Fruit fly (Drosophila melanogaster) whole organism, embryonic: ENCODE measurements around the gene CG13088.

Experiments used
- Aef1 ChIP-seq: fragments of 200-800 bp; sonication (Bioruptor generic); IDR thresholded peaks from 3 replicates; pipeline ENCODE4 v1.3.6; 2022; ENCODE audit warnings: missing biosample characterization, missing genetic modification characterization
- Atf6 ChIP-seq: fragments of 200-800 bp; sonication (Bioruptor generic); IDR thresholded peaks from 2 replicates; pipeline ENCODE4 v1.3.6; 2022; ENCODE audit warnings: missing biosample characterization, missing genetic modification characterization
- C15 ChIP-seq: fragments of 200-800 bp; sonication (Bioruptor generic); IDR thresholded peaks from 3 replicates; pipeline ENCODE4 v1.3.6; 2022; ENCODE audit warnings: missing biosample characterization, missing genetic modification characterization
- CG12299 ChIP-seq: fragments of 200-800 bp; sonication (Bioruptor generic); optimal IDR thresholded peaks from 2 replicates; lab custom pipeline; 2018; ENCODE audit warnings: missing biosample characterization, mild to moderate bottlenecking, missing genetic modification characterization
- CG12659 ChIP-seq: fragments of 200-800 bp; sonication (Bioruptor generic); optimal IDR thresholded peaks from 3 replicates; lab custom pipeline; 2017; ENCODE audit warnings: mild to moderate bottlenecking, missing biosample characterization, missing genetic modification reagents, missing genetic modification characterization
- CG15269 ChIP-seq: fragments of 200-800 bp; sonication (Bioruptor generic); optimal IDR thresholded peaks from 2 replicates; lab custom pipeline; 2018; ENCODE audit warnings: missing biosample characterization, mild to moderate bottlenecking, missing genetic modification characterization, moderate library complexity
- CG1602 ChIP-seq: fragments of 200-800 bp; sonication (Bioruptor generic); optimal IDR thresholded peaks from 3 replicates; lab custom pipeline; 2016; ENCODE audit warnings: missing biosample characterization, missing genetic modification characterization
- CG16779 ChIP-seq: fragments of 200-800 bp; sonication (Bioruptor generic); IDR thresholded peaks from 2 replicates; pipeline ENCODE4 v1.3.6; 2022; ENCODE audit warnings: missing biosample characterization, missing genetic modification characterization
- CG17361 ChIP-seq: fragments of 200-800 bp; sonication (Bioruptor generic); IDR thresholded peaks from 3 replicates; pipeline ENCODE4 v1.3.6; 2022; ENCODE audit warnings: missing biosample characterization, missing genetic modification characterization
- CG17385 ChIP-seq: fragments of 200-800 bp; sonication (Bioruptor generic); optimal IDR thresholded peaks from 3 replicates; lab custom pipeline; 2018; ENCODE audit warnings: missing biosample characterization, mild to moderate bottlenecking, missing genetic modification characterization
- CG31224 ChIP-seq: fragments of 200-800 bp; sonication (Bioruptor generic); IDR thresholded peaks from 2 replicates; pipeline ENCODE4 v1.3.6; 2022; ENCODE audit warnings: missing biosample characterization, missing genetic modification characterization
- CG32767 ChIP-seq: fragments of 200-800 bp; sonication (Bioruptor generic); IDR thresholded peaks from 2 replicates; pipeline ENCODE4 v1.3.6; 2022; ENCODE audit warnings: missing biosample characterization, missing genetic modification characterization
- CG3838 ChIP-seq: fragments of 200-800 bp; sonication (Bioruptor generic); optimal IDR thresholded peaks from 3 replicates; lab custom pipeline; 2016; ENCODE audit warnings: missing biosample characterization, missing genetic modification characterization
- CG4424 ChIP-seq: fragments of 200-800 bp; sonication (Bioruptor generic); optimal IDR thresholded peaks from 3 replicates; lab custom pipeline; 2016; ENCODE audit warnings: missing biosample characterization, missing genetic modification characterization
- CG6254 ChIP-seq: fragments of 200-800 bp; sonication (Bioruptor generic); optimal IDR thresholded peaks from 3 replicates; lab custom pipeline; 2017; ENCODE audit warnings: mild to moderate bottlenecking, missing biosample characterization, missing genetic modification reagents, missing genetic modification characterization
- CG7271 ChIP-seq: fragments of 200-800 bp; sonication (Bioruptor generic); optimal IDR thresholded peaks from 2 replicates; lab custom pipeline; 2018; ENCODE audit warnings: missing biosample characterization, mild to moderate bottlenecking, missing genetic modification characterization, moderate library complexity
- CG8290 ChIP-seq, 3 experiments: fragments of 200-800 bp; sonication (Bioruptor generic); optimal IDR thresholded peaks; 2 replicates each; lab custom pipeline; 2016 to 2019; ENCODE audit warnings: missing biosample characterization in 3 of 3, missing genetic modification characterization in 3 of 3, mild to moderate bottlenecking in 2 of 3, moderate library complexity in 1 of 3
- CG9437 ChIP-seq: fragments of 200-800 bp; sonication (Bioruptor generic); optimal IDR thresholded peaks from 2 replicates; lab custom pipeline; 2018; ENCODE audit warnings: missing biosample characterization, mild to moderate bottlenecking, missing genetic modification characterization
- Dip3 ChIP-seq: fragments of 200-800 bp; sonication (Bioruptor generic); optimal IDR thresholded peaks from 3 replicates; lab custom pipeline; 2016; ENCODE audit warnings: missing biosample characterization, missing genetic modification characterization
- E2f1 ChIP-seq: fragments of 200-800 bp; sonication (Bioruptor generic); IDR thresholded peaks from 2 replicates; pipeline ENCODE4 v1.3.6; 2022; ENCODE audit warnings: missing biosample characterization, missing genetic modification characterization
- Elba2 ChIP-seq: fragments of 200-800 bp; sonication (Bioruptor generic); optimal IDR thresholded peaks from 3 replicates; lab custom pipeline; 2016; ENCODE audit warnings: missing biosample characterization, missing genetic modification characterization
- Gsc ChIP-seq: fragments of 200-800 bp; sonication (Bioruptor generic); IDR thresholded peaks from 2 replicates; pipeline ENCODE4 v1.3.6; 2022; ENCODE audit warnings: missing biosample characterization, missing genetic modification characterization
- H15 ChIP-seq: fragments of 200-800 bp; sonication (Bioruptor generic); IDR thresholded peaks from 3 replicates; pipeline ENCODE4 v1.3.6; 2022; ENCODE audit warnings: missing biosample characterization, missing genetic modification characterization
- H2.0 ChIP-seq: fragments of 200-800 bp; sonication (Bioruptor generic); IDR thresholded peaks from 2 replicates; pipeline ENCODE4 v1.3.6; 2022; ENCODE audit warnings: missing biosample characterization, missing genetic modification characterization
- HLHmδ ChIP-seq: fragments of 200-800 bp; sonication (Bioruptor generic); optimal IDR thresholded peaks from 2 replicates; lab custom pipeline; 2018; ENCODE audit warnings: missing biosample characterization, mild to moderate bottlenecking, missing genetic modification characterization, moderate library complexity
- Hr3 ChIP-seq: fragments of 200-800 bp; sonication (Bioruptor generic); optimal IDR thresholded peaks from 3 replicates; lab custom pipeline; 2016; ENCODE audit warnings: missing biosample characterization, missing genetic modification characterization
- Neu2 ChIP-seq: fragments of 200-800 bp; sonication (Bioruptor generic); optimal IDR thresholded peaks from 3 replicates; lab custom pipeline; 2016; ENCODE audit warnings: missing biosample characterization, missing genetic modification characterization, borderline replicate concordance
- Opbp ChIP-seq: fragments of 200-800 bp; sonication (Bioruptor generic); IDR thresholded peaks from 3 replicates; pipeline ENCODE4 v1.3.6; 2022; ENCODE audit warnings: missing biosample characterization, missing genetic modification characterization; ENCODE audit not compliant: partially characterized antibody
- Poxn ChIP-seq: fragments of 200-800 bp; sonication (Bioruptor generic); IDR thresholded peaks from 2 replicates; pipeline ENCODE4 v1.3.6; 2022; ENCODE audit warnings: missing biosample characterization, missing genetic modification characterization
- Sin3A ChIP-seq: fragments of >200 bp; optimal IDR thresholded peaks from 2 replicates; lab custom pipeline; 2018
- ato ChIP-seq: fragments of 200-800 bp; sonication (Bioruptor generic); IDR thresholded peaks from 2 replicates; pipeline ENCODE4 v1.3.6; 2022; ENCODE audit warnings: missing biosample characterization, missing genetic modification characterization; ENCODE audit not compliant: partially characterized antibody
- chinmo ChIP-seq: fragments of 200-800 bp; sonication (Bioruptor generic); IDR thresholded peaks from 4 replicates; pipeline ENCODE4 v1.3.6; 2022; ENCODE audit warnings: missing biosample characterization, missing genetic modification characterization; ENCODE audit not compliant: partially characterized antibody
- chn ChIP-seq: fragments of 200-800 bp; sonication (Bioruptor generic); optimal IDR thresholded peaks from 2 replicates; lab custom pipeline; 2016; ENCODE audit warnings: missing biosample characterization, missing genetic modification characterization
- crol ChIP-seq: fragments of 200-800 bp; sonication (Bioruptor generic); IDR thresholded peaks from 2 replicates; pipeline ENCODE4 v1.3.6; 2022; ENCODE audit warnings: missing biosample characterization, missing genetic modification characterization
- dan ChIP-seq: fragments of 200-800 bp; sonication (Bioruptor generic); IDR thresholded peaks from 2 replicates; pipeline ENCODE4 v1.3.6; 2022; ENCODE audit warnings: missing biosample characterization, missing genetic modification characterization
- esg ChIP-seq: fragments of 200-800 bp; sonication (Bioruptor generic); conservative IDR thresholded peaks from 2 replicates; pipeline ENCODE4 v1.3.6; 2022; ENCODE audit warnings: missing biosample characterization, missing genetic modification characterization
- exex ChIP-seq: fragments of 200-800 bp; sonication (Bioruptor generic); optimal IDR thresholded peaks from 4 replicates; lab custom pipeline; 2018; ENCODE audit warnings: missing biosample characterization, mild to moderate bottlenecking, missing genetic modification characterization, moderate library complexity
- gcm ChIP-seq: fragments of 200-800 bp; sonication (Bioruptor generic); optimal IDR thresholded peaks from 2 replicates; lab custom pipeline; 2019; ENCODE audit warnings: missing biosample characterization, mild to moderate bottlenecking, missing genetic modification characterization, moderate library complexity
- gro ChIP-seq: fragments of 200-800 bp; sonication (Bioruptor generic); optimal IDR thresholded peaks from 2 replicates; lab custom pipeline; 2016; ENCODE audit warnings: missing biosample characterization, missing genetic modification characterization
- gsb ChIP-seq: fragments of 200-800 bp; sonication (Bioruptor generic); IDR thresholded peaks from 2 replicates; pipeline ENCODE4 v1.3.6; 2022; ENCODE audit warnings: missing biosample characterization, missing genetic modification characterization
- jumu ChIP-seq: fragments of 200-800 bp; sonication (Bioruptor generic); optimal IDR thresholded peaks from 3 replicates; lab custom pipeline; 2016; ENCODE audit warnings: missing biosample characterization, missing genetic modification characterization
- lab ChIP-seq: fragments of 200-800 bp; sonication (Bioruptor generic); optimal IDR thresholded peaks from 3 replicates; lab custom pipeline; 2017; ENCODE audit warnings: missing biosample characterization, missing genetic modification characterization, mild to moderate bottlenecking, moderate library complexity, missing genetic modification reagents
- nmo ChIP-seq: fragments of 200-800 bp; sonication (Bioruptor generic); optimal IDR thresholded peaks from 2 replicates; lab custom pipeline; 2018; ENCODE audit warnings: missing biosample characterization, mild to moderate bottlenecking, missing genetic modification characterization, moderate library complexity
- run ChIP-seq: fragments of 200-800 bp; sonication (Bioruptor generic); optimal IDR thresholded peaks from 3 replicates; lab custom pipeline; 2018; ENCODE audit warnings: missing biosample characterization, mild to moderate bottlenecking, missing genetic modification characterization
- schlank ChIP-seq: fragments of 200-800 bp; sonication (Bioruptor generic); optimal IDR thresholded peaks from 2 replicates; lab custom pipeline; 2018; ENCODE audit warnings: missing biosample characterization, mild to moderate bottlenecking, missing genetic modification characterization
- seq ChIP-seq: fragments of 200-800 bp; sonication (Bioruptor generic); IDR thresholded peaks from 2 replicates; pipeline ENCODE4 v1.3.6; 2022; ENCODE audit warnings: missing biosample characterization, missing genetic modification characterization
- shn ChIP-seq: fragments of 200-800 bp; sonication (Bioruptor generic); optimal IDR thresholded peaks from 3 replicates; lab custom pipeline; 2016; ENCODE audit warnings: missing biosample characterization, missing genetic modification characterization
- slbo ChIP-seq: fragments of 200-800 bp; sonication (Bioruptor generic); IDR thresholded peaks from 2 replicates; pipeline ENCODE4 v1.3.6; 2022; ENCODE audit warnings: missing biosample characterization, missing genetic modification characterization
- so ChIP-seq: fragments of 200-800 bp; sonication (Bioruptor generic); IDR thresholded peaks from 3 replicates; pipeline ENCODE4 v1.3.6; 2022; ENCODE audit warnings: missing biosample characterization, missing genetic modification characterization
- stc ChIP-seq: fragments of 200-800 bp; sonication (Bioruptor generic); IDR thresholded peaks from 2 replicates; pipeline ENCODE4 v1.3.6; 2022; ENCODE audit warnings: missing biosample characterization, missing genetic modification characterization
- tap ChIP-seq: fragments of 200-800 bp; optimal IDR thresholded peaks from 3 replicates; lab custom pipeline; 2019; ENCODE audit warnings: missing biosample characterization, mild to moderate bottlenecking, missing genetic modification characterization, moderate library complexity
- vfl ChIP-seq: fragments of 200-800 bp; sonication (Bioruptor generic); optimal IDR thresholded peaks from 2 replicates; lab custom pipeline; 2016; ENCODE audit warnings: missing biosample characterization, missing genetic modification characterization

Gene CG13088

dm6 chr2L:8514748-8515147 is 26.0 kb downstream of the CG13088 start, which contains the start of the genes CG13097 and PIG-U (continued):
- TF ChIP-seq H15 (GFP tag; lab: Robert Waterston, UW) (peak; percentile 77; the same call in 2 of the 3 replicates), vfl (GFP tag; lab: Kevin White, UChicago) (peak; percentile 83), stc (GFP tag; lab: Robert Waterston, UW) (peak; percentile 55), Poxn (peak; percentile 42; the same call in 1 of the 2 replicates), CG17385 (GFP tag; lab: Kevin White, UChicago) (peak; percentile 74), C15 (GFP tag; lab: Robert Waterston, UW) (no peak), CG4424 (GFP tag; lab: Kevin White, UChicago) (peak; percentile 87), gcm (no peak), Gsc (GFP tag; lab: Robert Waterston, UW) (no peak), so (GFP tag; lab: Robert Waterston, UW) (peak; percentile 71; the same call in 2 of the 3 replicates), gro (GFP tag; lab: Kevin White, UChicago) (peak; percentile 86), CG12299 (tag; lab: Kevin White, UChicago) (peak; percentile 69), gsb (GFP tag; lab: Robert Waterston, UW) (no peak), shn (GFP tag; lab: Kevin White, UChicago) (peak; percentile 67), jumu (peak; percentile 22), CG32767 (GFP tag; lab: Robert Waterston, UW) (peak; percentile 57; the same call in 1 of the 2 replicates), CG3838 (GFP tag; lab: Kevin White, UChicago) (peak; percentile 29), CG12659 (GFP tag; lab: Kevin White, UChicago) (peak; percentile 79), Sin3A (lab: Kevin White, UChicago) (peak; percentile 71), ato (GFP tag; lab: Robert Waterston, UW) (no peak), dan (GFP tag; lab: Robert Waterston, UW) (no peak), E2f1 (peak; percentile 78), chn (GFP tag; lab: Kevin White, UChicago) (peak; percentile 88), CG9437 (GFP tag; lab: Kevin White, UChicago) (peak; percentile 46), lab (GFP tag; lab: Kevin White, UChicago) (no peak), CG17361 (GFP tag; lab: Robert Waterston, UW) (peak; percentile 80), CG31224 (GFP tag; lab: Robert Waterston, UW) (peak; percentile 53; the same call in 1 of the 2 replicates), Neu2 (GFP tag; lab: Kevin White, UChicago) (no peak), CG8290 (GFP tag; optimal IDR thresholded peaks at IDR 0.05; lab: Kevin White, UChicago) (peak; percentile 89), CG8290 (tag; optimal IDR thresholded peaks at IDR 0.05; lab: Kevin White, UChicago) (no peak), Dip3 (peak; percentile 84), esg (GFP tag; lab: Robert Waterston, UW) (peak; percentile 72), Atf6 (peak; percentile 85), nmo (GFP tag; lab: Kevin White, UChicago) (peak; percentile 85), Elba2 (GFP tag; lab: Kevin White, UChicago) (no peak), CG7271 (tag; lab: Kevin White, UChicago) (peak; percentile 33), Aef1 (GFP tag; lab: Robert Waterston, UW) (peak; percentile 88), H2.0 (peak; percentile 79), Opbp (GFP tag; lab: Robert Waterston, UW) (peak; percentile 79), CG15269 (tag; lab: Kevin White, UChicago) (no peak), chinmo (GFP tag; lab: Robert Waterston, UW) (no peak), CG16779 (GFP tag; lab: Robert Waterston, UW) (no peak), CG1602 (peak; percentile 82), CG6254 (GFP tag; lab: Kevin White, UChicago) (no peak), exex (tag; lab: Kevin White, UChicago) (peak; percentile 54), seq (GFP tag; lab: Robert Waterston, UW) (no peak), run (tag; lab: Kevin White, UChicago) (peak; percentile 24), slbo (GFP tag; lab: Robert Waterston, UW) (peak; percentile 92), HLHmδ (GFP tag; lab: Kevin White, UChicago) (no peak), crol (GFP tag; lab: Robert Waterston, UW) (no peak), Hr3 (GFP tag; lab: Kevin White, UChicago) (peak; percentile 77), schlank (tag; lab: Kevin White, UChicago) (peak; percentile 50), tap (tag; lab: Kevin White, UChicago) (peak; percentile 68)
